Worm (Caenorhabditis elegans): ENCODE results near the gene C24B9.3.

Gene C24B9.3

ce11 chrV:2672603-2673002 lies 38.8 kb downstream of the C24B9.3 start, which contains the start of gene W02G9.3 (continued):
- no peak for TF ChIP-seq zfh-2 (GFP tag; conservative IDR thresholded peaks at IDR 0.05)
- TF ChIP-seq rec-8 (tag; optimal IDR thresholded peaks at IDR 0.05) = no peak
- TF ChIP-seq snpc-3.4 (tag; optimal IDR thresholded peaks at IDR 0.05) = peak; percentile 63
- no peak for TF ChIP-seq Y53F4B.3 (GFP tag; IDR thresholded peaks at IDR 0.05)
- TF ChIP-seq K11D2.4 (GFP tag; IDR thresholded peaks at IDR 0.05) = peak; percentile 19; the same call in 1 of the 2 replicates
- no peak for TF ChIP-seq unc-130 (GFP tag; optimal IDR thresholded peaks at IDR 0.05)
- peak; percentile 58 for TF ChIP-seq tbp1 (GFP tag; optimal IDR thresholded peaks at IDR 0.05)
- no peak for TF ChIP-seq tlf-1 (GFP tag; optimal IDR thresholded peaks at IDR 0.05)
- no peak for TF ChIP-seq Y67H2A.10 (GFP tag; conservative IDR thresholded peaks at IDR 0.05)
- TF ChIP-seq sptf-2 (GFP tag; optimal IDR thresholded peaks at IDR 0.05) = no peak
- peak; percentile 55 for TF ChIP-seq snpc-1.3 (tag; optimal IDR thresholded peaks at IDR 0.05; ENCODE audit: insufficient read depth)
- no peak for TF ChIP-seq F10E7.11 (tag; optimal IDR thresholded peaks at IDR 0.05)
- peak; percentile 60 for TF ChIP-seq F23B12.7 (tag; optimal IDR thresholded peaks at IDR 0.05; ENCODE audit: insufficient read depth)
- no peak for TF ChIP-seq mes-4 (tag; optimal IDR thresholded peaks at IDR 0.05)
- TF ChIP-seq B0019.2 (GFP tag; conservative IDR thresholded peaks at IDR 0.05) = no peak
- no peak for TF ChIP-seq atf-7 (tag; optimal IDR thresholded peaks at IDR 0.05)
- TF ChIP-seq F52B5.7 (tag; optimal IDR thresholded peaks at IDR 0.05) = no peak
- no peak for TF ChIP-seq ZK185.1 (tag; optimal IDR thresholded peaks at IDR 0.05; ENCODE audit: poor library complexity, severe bottlenecking)
- TF ChIP-seq F39B2.1 (GFP tag; IDR thresholded peaks at IDR 0.05) = no peak
- no peak for TF ChIP-seq egl-44 (GFP tag; IDR thresholded peaks at IDR 0.05)
- peak; percentile 99 for TF ChIP-seq hmg-1.2 (GFP tag; IDR thresholded peaks at IDR 0.05)
- no peak for TF ChIP-seq lsy-27 (tag; optimal IDR thresholded peaks at IDR 0.05; ENCODE audit: borderline replicate concordance, insufficient read depth)
- TF ChIP-seq aptf-3 (GFP tag; IDR thresholded peaks at IDR 0.05) = no peak
- peak in 1 of 3 experiments; percentile 81 for TF ChIP-seq lin-35 (GFP tag; optimal IDR thresholded peaks at IDR 0.05)
- peak; percentile 60 for TF ChIP-seq F49E8.2 (tag; optimal IDR thresholded peaks at IDR 0.05; ENCODE audit: insufficient read depth)
- 0 out of 2 replicates have a peak, but pooled peaks have one; percentile 43 for TF ChIP-seq madf-3 (GFP tag; IDR thresholded peaks at IDR 0.05)
- no peak for TF ChIP-seq ztf-6 (GFP tag; IDR thresholded peaks at IDR 0.05)
- peak; percentile 72 for TF ChIP-seq attf-5 (GFP tag; optimal IDR thresholded peaks at IDR 0.05)
- peak; percentile 81 for TF ChIP-seq D2030.7 (GFP tag; IDR thresholded peaks at IDR 0.05)

DNA sequence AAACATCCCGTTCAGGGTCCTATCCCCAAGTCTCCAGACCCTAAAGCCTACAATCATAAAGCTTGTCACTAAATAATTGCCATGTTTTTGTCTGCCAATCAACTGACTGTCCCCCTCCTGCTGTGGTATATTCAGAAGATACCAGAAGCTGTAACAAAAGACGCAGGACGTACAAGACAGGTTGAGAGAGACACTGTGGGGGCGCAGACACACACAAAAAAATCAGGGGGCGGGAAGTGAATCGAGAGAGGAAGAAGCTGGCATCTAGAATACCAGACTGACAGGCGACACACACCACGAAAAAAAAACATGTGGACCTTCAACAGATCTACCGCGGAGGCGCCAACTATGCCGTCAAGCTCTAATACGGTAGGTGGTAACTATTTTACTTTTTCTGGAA lies 40.2 kb downstream of the C24B9.3 start, which contains the start of gene kel-8:
Gene kel-8, plus strand, starts transcription at position 301 of the 400 bp plus-strand sequence.
- TF ChIP-seq unc-130 (GFP tag; optimal IDR thresholded peaks at IDR 0.05) (no peak), madf-3 (GFP tag; IDR thresholded peaks at IDR 0.05) (0 out of 2 replicates have a peak, but pooled peaks have one; percentile 39)

- TF ChIP-seq sptf-2 (GFP tag; optimal IDR thresholded peaks at IDR 0.05) (no peak), D2030.7 (GFP tag; IDR thresholded peaks at IDR 0.05) (no peak), repo-1 (tag; optimal IDR thresholded peaks at IDR 0.05) (no peak), egrh-3 (GFP tag; IDR thresholded peaks at IDR 0.05) (no peak), gei-17 (GFP tag; optimal IDR thresholded peaks at IDR 0.05) (no peak), T26A5.8 (tag; optimal IDR thresholded peaks at IDR 0.05) (no peak), F37B4.10 (GFP tag; IDR thresholded peaks at IDR 0.05) (no peak), hmg-20 (GFP tag; IDR thresholded peaks at IDR 0.05) (no peak)
Measured at ce11 chrV:2666600-2666999, 44.8 kb downstream of the C24B9.3 start, which contains the start of gene W02G9.4. TSS of gene W02G9.4 (plus strand) at chrV:2666900.

All from whole organism, young adult.